Fruit fly (Drosophila melanogaster) whole organism, embryonic: ENCODE data around the gene U2af50.

Source experiments
- Antp ChIP-seq: fragments of 200-800 bp; sonication (Bioruptor generic); optimal IDR thresholded peaks from 3 replicates; lab custom pipeline; 2016; ENCODE audit warnings: missing biosample characterization, missing genetic modification characterization
- Awh ChIP-seq: fragments of 200-800 bp; sonication (Bioruptor generic); IDR thresholded peaks from 2 replicates; pipeline ENCODE4, ENCODE4 v1.3.6; 2022; ENCODE audit warnings: missing biosample characterization, missing genetic modification characterization
- Bdp1 ChIP-seq: fragments of 200-800 bp; sonication (Bioruptor generic); optimal IDR thresholded peaks from 3 replicates; lab custom pipeline; 2016; ENCODE audit warnings: missing biosample characterization, missing genetic modification characterization
- Bteb2 ChIP-seq: fragments of 200-800 bp; sonication (Bioruptor generic); optimal IDR thresholded peaks from 2 replicates; lab custom pipeline; 2016; ENCODE audit warnings: missing biosample characterization, missing genetic modification characterization
- C15 ChIP-seq: fragments of 200-800 bp; sonication (Bioruptor generic); IDR thresholded peaks from 3 replicates; pipeline ENCODE4 v1.3.6; 2022; ENCODE audit warnings: missing biosample characterization, missing genetic modification characterization
- CG10321 ChIP-seq: fragments of 200-800 bp; sonication (Bioruptor generic); IDR thresholded peaks from 2 replicates; pipeline ENCODE4 v1.3.6; 2022; ENCODE audit warnings: missing biosample characterization, missing genetic modification characterization
- CG10565 ChIP-seq: fragments of 200-800 bp; sonication (Bioruptor generic); optimal IDR thresholded peaks from 3 replicates; lab custom pipeline; 2016; ENCODE audit warnings: missing biosample characterization, mild to moderate bottlenecking, missing genetic modification characterization
- CG11504 ChIP-seq: fragments of 200-800 bp; sonication (Bioruptor generic); optimal IDR thresholded peaks from 3 replicates; lab custom pipeline; 2019; ENCODE audit warnings: missing biosample characterization, mild to moderate bottlenecking, missing genetic modification characterization, moderate library complexity
- CG11696 ChIP-seq: fragments of 200-800 bp; sonication (Bioruptor generic); IDR thresholded peaks from 2 replicates; pipeline ENCODE4 v1.3.6; 2022; ENCODE audit warnings: missing biosample characterization, missing genetic modification characterization
- CG12659 ChIP-seq: fragments of 200-800 bp; sonication (Bioruptor generic); optimal IDR thresholded peaks from 3 replicates; lab custom pipeline; 2017; ENCODE audit warnings: mild to moderate bottlenecking, missing biosample characterization, missing genetic modification reagents, missing genetic modification characterization
- CG12769 ChIP-seq: fragments of 200-800 bp; sonication (Bioruptor generic); optimal IDR thresholded peaks from 2 replicates; lab custom pipeline; 2019; ENCODE audit warnings: missing biosample characterization, mild to moderate bottlenecking, missing genetic modification characterization, moderate library complexity
- CG12942 ChIP-seq: fragments of 200-800 bp; sonication (Bioruptor generic); optimal IDR thresholded peaks from 3 replicates; lab custom pipeline; 2016; ENCODE audit warnings: missing biosample characterization, missing genetic modification characterization
- CG14710 ChIP-seq: fragments of 200-800 bp; sonication (Bioruptor generic); optimal IDR thresholded peaks from 3 replicates; lab custom pipeline; 2019; ENCODE audit warnings: missing biosample characterization, mild to moderate bottlenecking, missing genetic modification characterization, moderate library complexity
- CG15011 ChIP-seq: fragments of 200-800 bp; sonication (Bioruptor generic); optimal IDR thresholded peaks from 3 replicates; lab custom pipeline; 2018; ENCODE audit warnings: missing biosample characterization, mild to moderate bottlenecking, missing genetic modification characterization
- CG1647 ChIP-seq: fragments of 200-800 bp; sonication (Bioruptor generic); optimal IDR thresholded peaks from 3 replicates; lab custom pipeline; 2016; ENCODE audit warnings: missing biosample characterization, missing genetic modification characterization
- CG17186 ChIP-seq: fragments of 200-800 bp; sonication (Bioruptor generic); optimal IDR thresholded peaks from 3 replicates; lab custom pipeline; 2017; ENCODE audit warnings: missing biosample characterization, missing genetic modification reagents, missing genetic modification characterization
- CG17802 ChIP-seq: fragments of 200-800 bp; sonication (Bioruptor generic); optimal IDR thresholded peaks from 2 replicates; lab custom pipeline; 2018; ENCODE audit warnings: missing biosample characterization, mild to moderate bottlenecking, missing genetic modification characterization, moderate library complexity
- CG2712 ChIP-seq: fragments of 200-800 bp; optimal IDR thresholded peaks from 3 replicates; lab custom pipeline; 2019; ENCODE audit warnings: missing biosample characterization, mild to moderate bottlenecking, missing genetic modification characterization, moderate library complexity
- CG2875 ChIP-seq: fragments of 200-800 bp; sonication (Bioruptor generic); optimal IDR thresholded peaks from 2 replicates; lab custom pipeline; 2017; ENCODE audit warnings: missing biosample characterization, mild to moderate bottlenecking, missing genetic modification characterization, missing genetic modification reagents
- CG2889 ChIP-seq: fragments of 200-800 bp; sonication (Bioruptor generic); IDR thresholded peaks from 3 replicates; pipeline ENCODE4 v1.3.6; 2022; ENCODE audit warnings: missing biosample characterization, missing genetic modification characterization
- CG34376 ChIP-seq: fragments of 200-800 bp; sonication (Bioruptor generic); optimal IDR thresholded peaks from 2 replicates; lab custom pipeline; 2018; ENCODE audit warnings: missing biosample characterization, mild to moderate bottlenecking, missing genetic modification characterization
- CG3995 ChIP-seq: fragments of 200-800 bp; sonication (Bioruptor generic); optimal IDR thresholded peaks from 3 replicates; lab custom pipeline; 2016; ENCODE audit warnings: missing biosample characterization, missing genetic modification characterization
- CG4424 ChIP-seq: fragments of 200-800 bp; sonication (Bioruptor generic); optimal IDR thresholded peaks from 3 replicates; lab custom pipeline; 2016; ENCODE audit warnings: missing biosample characterization, missing genetic modification characterization
- CG4730 ChIP-seq: fragments of 200-800 bp; sonication (Bioruptor generic); IDR thresholded peaks from 2 replicates; pipeline ENCODE4 v1.3.6; 2022; ENCODE audit warnings: missing biosample characterization, missing genetic modification characterization
- CG7963 ChIP-seq: fragments of 200-800 bp; sonication (Bioruptor generic); IDR thresholded peaks from 3 replicates; pipeline ENCODE4 v1.3.6; 2022; ENCODE audit warnings: missing biosample characterization, missing genetic modification characterization; ENCODE audit not compliant: partially characterized antibody
- CG8765 ChIP-seq: fragments of 200-800 bp; sonication (Bioruptor generic); IDR thresholded peaks from 2 replicates; pipeline ENCODE4 v1.3.6; 2022; ENCODE audit warnings: missing biosample characterization, missing genetic modification characterization
- CG8944 ChIP-seq: fragments of 200-800 bp; sonication (Bioruptor generic); optimal IDR thresholded peaks from 3 replicates; lab custom pipeline; 2016; ENCODE audit warnings: missing biosample characterization, missing genetic modification characterization
- Camta ChIP-seq: fragments of 200-800 bp; sonication (Bioruptor generic); optimal IDR thresholded peaks from 2 replicates; lab custom pipeline; 2016; ENCODE audit warnings: missing biosample characterization, missing genetic modification characterization
- Chrac-16 ChIP-seq: fragments of 200-800 bp; sonication (Bioruptor generic); optimal IDR thresholded peaks from 3 replicates; lab custom pipeline; 2016; ENCODE audit warnings: missing biosample characterization, missing genetic modification characterization
- GATAe ChIP-seq: fragments of 200-800 bp; sonication (Bioruptor generic); conservative IDR thresholded peaks from 2 replicates; pipeline ENCODE4 v1.3.6; 2022; ENCODE audit warnings: missing biosample characterization, missing genetic modification characterization
- HLH54F ChIP-seq: fragments of 200-800 bp; sonication (Bioruptor generic); optimal IDR thresholded peaks from 3 replicates; lab custom pipeline; 2016; ENCODE audit warnings: missing biosample characterization, missing genetic modification characterization
- Hmr ChIP-seq: fragments of 200-800 bp; sonication (Bioruptor generic); optimal IDR thresholded peaks from 3 replicates; lab custom pipeline; 2017; ENCODE audit warnings: mild to moderate bottlenecking, missing biosample characterization, missing genetic modification reagents, missing genetic modification characterization
- Oli ChIP-seq: fragments of 200-800 bp; sonication (Bioruptor generic); optimal IDR thresholded peaks from 2 replicates; lab custom pipeline; 2018; ENCODE audit warnings: missing biosample characterization, mild to moderate bottlenecking, missing genetic modification characterization, moderate library complexity
- Opbp ChIP-seq: fragments of 200-800 bp; sonication (Bioruptor generic); IDR thresholded peaks from 3 replicates; pipeline ENCODE4 v1.3.6; 2022; ENCODE audit warnings: missing biosample characterization, missing genetic modification characterization; ENCODE audit not compliant: partially characterized antibody
- Ptx1 ChIP-seq: fragments of 200-800 bp; sonication (Bioruptor generic); IDR thresholded peaks from 2 replicates; pipeline ENCODE4 v1.3.6; 2022; ENCODE audit warnings: missing biosample characterization, missing genetic modification characterization
- Ssrp ChIP-seq: fragments of 200-800 bp; sonication (Bioruptor generic); optimal IDR thresholded peaks from 2 replicates; lab custom pipeline; 2018; ENCODE audit warnings: missing biosample characterization, mild to moderate bottlenecking, missing genetic modification characterization, moderate library complexity
- croc ChIP-seq: fragments of 200-800 bp; sonication (Bioruptor generic); conservative IDR thresholded peaks from 3 replicates; pipeline ENCODE4 v1.3.6; 2022; ENCODE audit warnings: missing biosample characterization, missing genetic modification characterization
- fru ChIP-seq: fragments of >200 bp; optimal IDR thresholded peaks from 2 replicates; lab custom pipeline; 2017
- gce ChIP-seq: fragments of 200-800 bp; sonication (Bioruptor generic); IDR thresholded peaks from 3 replicates; pipeline ENCODE4 v1.3.6; 2022; ENCODE audit warnings: missing biosample characterization, missing genetic modification characterization
- hb ChIP-seq: fragments of 200-800 bp; sonication (Bioruptor generic); IDR thresholded peaks from 3 replicates; pipeline ENCODE4 v1.3.6; 2022; ENCODE audit warnings: missing biosample characterization, missing genetic modification characterization; ENCODE audit not compliant: partially characterized antibody
- insv ChIP-seq, 2 experiments: fragments of 200-800 bp; sonication (Bioruptor generic); optimal IDR thresholded peaks; 3 replicates each; lab custom pipeline; 2016 to 2018; ENCODE audit warnings: missing biosample characterization in 2 of 2, missing genetic modification characterization in 2 of 2
- kni ChIP-seq: fragments of 200-800 bp; sonication (Bioruptor generic); optimal IDR thresholded peaks from 3 replicates; lab custom pipeline; 2017; ENCODE audit warnings: mild to moderate bottlenecking, missing biosample characterization, missing genetic modification reagents, missing genetic modification characterization
- pho ChIP-seq: fragments of 200-800 bp; sonication (Bioruptor generic); optimal IDR thresholded peaks from 2 replicates; lab custom pipeline; 2016; ENCODE audit warnings: missing biosample characterization, missing genetic modification characterization
- sd ChIP-seq: fragments of 200-800 bp; sonication (Bioruptor generic); optimal IDR thresholded peaks from 3 replicates; lab custom pipeline; 2018; ENCODE audit warnings: missing biosample characterization, mild to moderate bottlenecking, missing genetic modification characterization, moderate library complexity
- sna ChIP-seq: fragments of 200-800 bp; sonication (Bioruptor generic); IDR thresholded peaks from 2 replicates; pipeline ENCODE4 v1.3.6; 2022; ENCODE audit warnings: missing biosample characterization, missing genetic modification characterization; ENCODE audit not compliant: partially characterized antibody
- stc ChIP-seq: fragments of 200-800 bp; sonication (Bioruptor generic); IDR thresholded peaks from 2 replicates; pipeline ENCODE4 v1.3.6; 2022; ENCODE audit warnings: missing biosample characterization, missing genetic modification characterization
- tx ChIP-seq: fragments of 200-800 bp; sonication (Bioruptor generic); optimal IDR thresholded peaks from 2 replicates; lab custom pipeline; 2016; ENCODE audit warnings: missing biosample characterization, missing genetic modification characterization
- vvl ChIP-seq: fragments of 200-800 bp; sonication (Bioruptor generic); IDR thresholded peaks from 2 replicates; pipeline ENCODE4 v1.3.6; 2022; ENCODE audit warnings: missing biosample characterization, missing genetic modification characterization
- zf30C ChIP-seq: fragments of 200-800 bp; sonication (Bioruptor generic); optimal IDR thresholded peaks from 3 replicates; lab custom pipeline; 2018; ENCODE audit warnings: missing biosample characterization, mild to moderate bottlenecking, missing genetic modification characterization
- zfh1 ChIP-seq: fragments of 200-800 bp; sonication (Bioruptor generic); IDR thresholded peaks from 3 replicates; pipeline ENCODE4 v1.3.6; 2022; ENCODE audit warnings: missing biosample characterization, missing genetic modification characterization

The U2af50 gene

dm6 chrX:16313078-16313875 lies 45.6 kb downstream of the U2af50 start, which contains the start of the genes CG9915 and SWIP (continued):
- TF ChIP-seq CG2875 (no peak), CG17802 (tag; lab: Kevin White, UChicago) (no peak), Opbp (GFP tag; lab: Robert Waterston, UW) (peak; percentile 79; the same call in 2 of the 3 replicates), CG11696 (no peak), GATAe (GFP tag; lab: Robert Waterston, UW) (no peak), croc (GFP tag; lab: Robert Waterston, UW) (no peak), Bteb2 (GFP tag; lab: Kevin White, UChicago) (no peak), CG3995 (GFP tag; lab: Kevin White, UChicago) (no peak), Camta (no peak), Antp (GFP tag; lab: Kevin White, UChicago) (no peak), HLH54F (GFP tag; lab: Kevin White, UChicago) (no peak), CG7963 (peak; percentile 84), sd (tag; lab: Kevin White, UChicago) (no peak), CG8765 (GFP tag; lab: Robert Waterston, UW) (no peak), CG8944 (GFP tag; lab: Kevin White, UChicago) (no peak), gce (GFP tag; lab: Robert Waterston, UW) (no peak), Chrac-16 (GFP tag; lab: Kevin White, UChicago) (no peak), zf30C (no peak), CG34376 (GFP tag; lab: Kevin White, UChicago) (no peak), hb (GFP tag; lab: Robert Waterston, UW) (peak; percentile 77), insv (GFP tag; optimal IDR thresholded peaks at IDR 0.05; lab: Kevin White, UChicago) (no peak), Ptx1 (no peak), CG4424 (GFP tag; lab: Kevin White, UChicago) (no peak), fru (lab: Kevin White, UChicago) (no peak), vvl (GFP tag; lab: Robert Waterston, UW) (no peak; the same call in 1 of the 2 replicates), CG12659 (GFP tag; lab: Kevin White, UChicago) (peak; percentile 44), CG10565 (GFP tag; lab: Kevin White, UChicago) (no peak), CG10321 (GFP tag; lab: Robert Waterston, UW) (no peak), CG12942 (GFP tag; lab: Kevin White, UChicago) (no peak), C15 (GFP tag; lab: Robert Waterston, UW) (no peak), CG15011 (GFP tag; lab: Kevin White, UChicago) (no peak), CG14710 (tag; lab: Kevin White, UChicago) (peak; percentile 40), zfh1 (GFP tag; lab: Robert Waterston, UW) (no peak), Oli (no peak), CG11504 (tag; lab: Kevin White, UChicago) (no peak), CG1647 (GFP tag; lab: Kevin White, UChicago) (no peak), tx (GFP tag; lab: Kevin White, UChicago) (no peak), Bdp1 (no peak), Awh (GFP tag; lab: Robert Waterston, UW) (no peak), Ssrp (peak; percentile 7), pho (GFP tag; lab: Kevin White, UChicago) (no peak), CG4730 (no peak), stc (no peak), sna (GFP tag; lab: Robert Waterston, UW) (peak; percentile 41; the same call in 1 of the 2 replicates), CG2712 (tag; lab: Kevin White, UChicago) (peak; percentile 12), CG2889 (no peak), CG12769 (tag; lab: Kevin White, UChicago) (no peak), kni (GFP tag; lab: Kevin White, UChicago) (no peak), Hmr (GFP tag; lab: Kevin White, UChicago) (no peak), CG17186 (GFP tag; lab: Kevin White, UChicago) (no peak)
